Fruit fly (Drosophila melanogaster) whole organism, wandering third instar larva: Measurements from ENCODE around the gene CG14212.

Experiments used
- Abd-B ChIP-seq: fragments of >200 bp; optimal IDR thresholded peaks from 2 replicates; lab custom pipeline; 2017; ENCODE audit warnings: missing biosample characterization, missing genetic modification characterization
- CG32264 ChIP-seq: fragments of 200-800 bp; sonication (Bioruptor generic); optimal IDR thresholded peaks from 2 replicates; lab custom pipeline; 2016; ENCODE audit warnings: missing biosample characterization, missing genetic modification characterization
- CG9705 ChIP-seq: fragments of 200-800 bp; sonication (Bioruptor generic); optimal IDR thresholded peaks from 2 replicates; lab custom pipeline; 2018; ENCODE audit warnings: missing biosample characterization, mild to moderate bottlenecking, missing genetic modification characterization
- CrebA ChIP-seq: fragments of 200-800 bp; sonication (Bioruptor generic); optimal IDR thresholded peaks from 2 replicates; lab custom pipeline; 2016; ENCODE audit warnings: missing biosample characterization, mild to moderate bottlenecking, missing genetic modification characterization, borderline replicate concordance
- Dfd ChIP-seq: fragments of >200 bp; optimal IDR thresholded peaks from 2 replicates; lab custom pipeline; 2017; ENCODE audit warnings: missing biosample characterization, missing genetic modification characterization
- Dif ChIP-seq: fragments of 200-275, 200-300 bp; sonication (Bioruptor generic); optimal IDR thresholded peaks from 2 replicates; lab custom pipeline; 2018; ENCODE audit warnings: missing biosample characterization, missing genetic modification characterization; ENCODE audit not compliant: partially characterized antibody
- GATAd ChIP-seq: sonication (Bioruptor generic); optimal IDR thresholded peaks from 2 replicates; lab custom pipeline; 2016; ENCODE audit warnings: missing biosample characterization, missing genetic modification characterization
- HLH106 ChIP-seq: fragments of 200-800 bp; optimal IDR thresholded peaks from 3 replicates; lab custom pipeline; 2019; ENCODE audit warnings: missing biosample characterization, mild to moderate bottlenecking, missing genetic modification characterization, moderate library complexity
- Hnf4 ChIP-seq: fragments of 200-800 bp; sonication (Bioruptor generic); optimal IDR thresholded peaks from 2 replicates; lab custom pipeline; 2016; ENCODE audit warnings: missing biosample characterization, mild to moderate bottlenecking, missing genetic modification characterization
- Hr78 ChIP-seq: fragments of >200 bp; optimal IDR thresholded peaks from 2 replicates; lab custom pipeline; 2017; ENCODE audit warnings: missing biosample characterization, missing genetic modification characterization
- Hr83 ChIP-seq: fragments of 200-300 bp; sonication (Bioruptor generic); optimal IDR thresholded peaks from 2 replicates; lab custom pipeline; 2016; ENCODE audit warnings: missing biosample characterization, mild to moderate bottlenecking, missing genetic modification characterization, moderate library complexity; ENCODE audit not compliant: poor library complexity, severe bottlenecking
- Jra ChIP-seq: sonication (Bioruptor generic); optimal IDR thresholded peaks from 2 replicates; lab custom pipeline; 2016; ENCODE audit warnings: missing biosample characterization, missing genetic modification characterization
- Mio ChIP-seq: sonication (Bioruptor generic); optimal IDR thresholded peaks from 2 replicates; lab custom pipeline; 2016; ENCODE audit warnings: missing biosample characterization, missing genetic modification characterization
- Myc ChIP-seq: fragments of >200 bp; optimal IDR thresholded peaks from 2 replicates; lab custom pipeline; 2017
- N ChIP-seq: fragments of >200 bp; optimal IDR thresholded peaks from 2 replicates; lab custom pipeline; 2018; ENCODE audit warnings: missing biosample characterization, missing external identifiers, missing genetic modification characterization
- OdsH ChIP-seq: fragments of 200-800 bp; sonication (Bioruptor generic); optimal IDR thresholded peaks from 2 replicates; lab custom pipeline; 2016; ENCODE audit warnings: missing biosample characterization, mild to moderate bottlenecking, missing genetic modification characterization
- Rel ChIP-seq, 2 experiments: fragments of 200-800 bp; sonication (Bioruptor generic) in 1 of 2; optimal IDR thresholded peaks; 2 replicates in 1 of 2; 3 replicates in 1 of 2; lab custom pipeline; 2016 to 2019; ENCODE audit warnings: mild to moderate bottlenecking in 2 of 2, missing biosample characterization in 2 of 2, missing genetic modification characterization in 2 of 2, moderate library complexity in 1 of 2
- Sp1 ChIP-seq: fragments of 200-800 bp; sonication (Bioruptor generic); optimal IDR thresholded peaks from 3 replicates; lab custom pipeline; 2019; ENCODE audit warnings: missing biosample characterization, mild to moderate bottlenecking, missing genetic modification characterization, moderate library complexity
- Vsx2 ChIP-seq: fragments of 200-300, 225-300 bp; sonication (Bioruptor generic); optimal IDR thresholded peaks from 2 replicates; lab custom pipeline; 2018; ENCODE audit warnings: missing biosample characterization, missing genetic modification characterization; ENCODE audit not compliant: partially characterized antibody
- br ChIP-seq: fragments of 200-800 bp; sonication (Bioruptor generic); optimal IDR thresholded peaks from 2 replicates; lab custom pipeline; 2016; ENCODE audit warnings: missing biosample characterization, missing genetic modification characterization
- brk ChIP-seq: fragments of 200-800 bp; sonication (Bioruptor generic); optimal IDR thresholded peaks from 2 replicates; lab custom pipeline; 2016; ENCODE audit warnings: missing biosample characterization, mild to moderate bottlenecking, missing genetic modification characterization
- dl ChIP-seq, 2 experiments: fragments of 175-275, 200-275 bp in 1 of 2; fragments of 200-275 bp in 1 of 2; sonication (Bioruptor generic); optimal IDR thresholded peaks; lab custom pipeline; 2018; ENCODE audit warnings: mild to moderate bottlenecking in 2 of 2, missing biosample characterization in 2 of 2, missing genetic modification characterization in 2 of 2, moderate library complexity in 2 of 2; ENCODE audit not compliant: partially characterized antibody in 2 of 2, insufficient read depth in 1 of 2
- dmrt93B ChIP-seq: fragments of 200-800 bp; sonication (Bioruptor generic); optimal IDR thresholded peaks from 2 replicates; lab custom pipeline; 2018; ENCODE audit warnings: missing biosample characterization, mild to moderate bottlenecking, missing genetic modification characterization
- dsf ChIP-seq: sonication (Bioruptor generic); optimal IDR thresholded peaks from 2 replicates; lab custom pipeline; 2016; ENCODE audit warnings: missing biosample characterization, missing genetic modification characterization, borderline replicate concordance
- ey ChIP-seq: fragments of 200-800 bp; sonication (Bioruptor generic); optimal IDR thresholded peaks from 2 replicates; lab custom pipeline; 2016; ENCODE audit warnings: missing biosample characterization, missing genetic modification characterization
- foxo ChIP-seq, 2 experiments: fragments of 200-800 bp; sonication (Bioruptor generic); optimal IDR thresholded peaks; 2 replicates in 1 of 2; 3 replicates in 1 of 2; lab custom pipeline; 2016 to 2017; ENCODE audit warnings: missing biosample characterization in 2 of 2, missing genetic modification characterization in 2 of 2
- fru ChIP-seq: fragments of 200-800 bp; sonication (Bioruptor generic); optimal IDR thresholded peaks from 3 replicates; lab custom pipeline; 2016; ENCODE audit warnings: missing biosample characterization, mild to moderate bottlenecking, missing genetic modification characterization
- h ChIP-seq: fragments of 200-800 bp; sonication (Bioruptor generic); optimal IDR thresholded peaks from 3 replicates; lab custom pipeline; 2016; ENCODE audit warnings: missing biosample characterization, mild to moderate bottlenecking, missing genetic modification characterization
- jim ChIP-seq: fragments of 175-275, 200-325 bp; sonication (Bioruptor generic); optimal IDR thresholded peaks from 2 replicates; lab custom pipeline; 2016; ENCODE audit warnings: missing biosample characterization, mild to moderate bottlenecking, missing genetic modification characterization
- lola ChIP-seq: fragments of >200 bp; optimal IDR thresholded peaks from 2 replicates; lab custom pipeline; 2017; ENCODE audit warnings: missing biosample characterization, missing genetic modification characterization
- pan ChIP-seq: fragments of >200 bp; optimal IDR thresholded peaks from 2 replicates; lab custom pipeline; 2017
- psq ChIP-seq: fragments of 200-800 bp; sonication (Bioruptor generic); optimal IDR thresholded peaks from 3 replicates; lab custom pipeline; 2017; ENCODE audit warnings: missing biosample characterization, mild to moderate bottlenecking, missing genetic modification characterization, moderate library complexity
- rgr ChIP-seq: fragments of 200-800 bp; sonication (Bioruptor generic); optimal IDR thresholded peaks from 3 replicates; lab custom pipeline; 2016; ENCODE audit warnings: missing biosample characterization, mild to moderate bottlenecking, missing genetic modification characterization
- sage ChIP-seq: fragments of 200-800 bp; sonication (Bioruptor generic); optimal IDR thresholded peaks from 2 replicates; lab custom pipeline; 2016; ENCODE audit warnings: missing biosample characterization, mild to moderate bottlenecking, missing genetic modification characterization
- sv ChIP-seq: fragments of 200-800 bp; sonication (Bioruptor generic); optimal IDR thresholded peaks from 3 replicates; lab custom pipeline; 2016; ENCODE audit warnings: missing biosample characterization, missing genetic modification characterization
- tai ChIP-seq: sonication (Bioruptor generic); optimal IDR thresholded peaks from 2 replicates; lab custom pipeline; 2016; ENCODE audit warnings: missing biosample characterization, missing genetic modification characterization
- usp ChIP-seq: fragments of >200 bp; optimal IDR thresholded peaks from 2 replicates; lab custom pipeline; 2017; ENCODE audit warnings: missing biosample characterization, missing genetic modification characterization
- woc ChIP-seq: sonication (Bioruptor generic); optimal IDR thresholded peaks from 2 replicates; lab custom pipeline; 2016; ENCODE audit warnings: missing biosample characterization, mild to moderate bottlenecking, missing genetic modification characterization

CG14212 gene

dm6 chrX:19666991-19667409, 41.5 kb downstream of the CG14212 start, which contains the start of gene Zw:
Gene Zw (plus strand): TSS chrX:19667252.
- TF ChIP-seq dmrt93B (peak; percentile 58), br (GFP tag; lab: Kevin White, UChicago) (peak; percentile 46), rgr (GFP tag; lab: Kevin White, UChicago) (peak; percentile 72), CrebA (no peak), CG32264 (GFP tag; lab: Kevin White, UChicago) (no peak), pan (lab: Kevin White, UChicago) (no peak), tai (GFP tag; lab: Kevin White, UChicago) (no peak), fru (GFP tag; lab: Kevin White, UChicago) (peak; percentile 67), N (no peak), sv (GFP tag; lab: Kevin White, UChicago) (peak; percentile 3), Hr78 (no peak), Dfd (GFP tag; lab: Kevin White, UChicago) (no peak), Abd-B (GFP tag; lab: Kevin White, UChicago) (no peak), HLH106 (tag; lab: Kevin White, UChicago) (peak; percentile 71), dl (GFP tag; optimal IDR thresholded peaks at IDR 0.05; lab: Kevin White, UChicago; ENCODE audit: insufficient read depth in 1 of 2, partially characterized antibody in 2 of 2) (no peak), ey (GFP tag; lab: Kevin White, UChicago) (peak; percentile 72), Jra (GFP tag; lab: Kevin White, UChicago) (no peak), Sp1 (GFP tag; lab: Kevin White, UChicago) (peak; percentile 51), sage (no peak), woc (GFP tag; lab: Kevin White, UChicago) (peak; percentile 67), Hnf4 (peak; percentile 78), lola (GFP tag; lab: Kevin White, UChicago) (no peak), dsf (no peak), Vsx2 (GFP tag; lab: Kevin White, UChicago) (no peak), CG9705 (GFP tag; lab: Kevin White, UChicago) (peak; percentile 48), brk (GFP tag; lab: Kevin White, UChicago) (no peak), h (peak; percentile 75), jim (GFP tag; lab: Kevin White, UChicago) (no peak), Rel (GFP tag; optimal IDR thresholded peaks at IDR 0.05; lab: Kevin White, UChicago) (no peak), Rel (tag; optimal IDR thresholded peaks at IDR 0.05; lab: Kevin White, UChicago) (peak; percentile 42), usp (no peak), Dif (GFP tag; lab: Kevin White, UChicago) (no peak), psq (peak; percentile 47), Myc (lab: Kevin White, UChicago) (no peak), GATAd (GFP tag; lab: Kevin White, UChicago) (no peak), Mio (GFP tag; lab: Kevin White, UChicago) (peak; percentile 33), OdsH (GFP tag; lab: Kevin White, UChicago) (peak; percentile 30), foxo (GFP tag; optimal IDR thresholded peaks at IDR 0.05; lab: Kevin White, UChicago) (peak in 1 of 2 experiments; percentile 71), Hr83 (GFP tag; lab: Kevin White, UChicago) (peak; percentile 75)

- TF ChIP-seq Vsx2 (GFP tag; lab: Kevin White, UChicago) (peak; percentile 41), woc (GFP tag; lab: Kevin White, UChicago) (no peak), fru (GFP tag; lab: Kevin White, UChicago) (no peak), Hr83 (GFP tag; lab: Kevin White, UChicago) (no peak)
- TF ChIP-seq, all 38 proteins: peak for 1
These were observed 42.1 kb downstream of the CG14212 start for dm6 chrX:19667444-19668104.
